Fruit fly (Drosophila melanogaster) S2 (cell line): Measurements from ENCODE around the gene dop.

ENCODE experiments used
- CG8478 ChIP-seq: fragments of >200 bp; optimal IDR thresholded peaks from 2 replicates; lab custom pipeline; 2018
- CTCF ChIP-seq, 2 experiments: fragments of >200 bp; optimal IDR thresholded peaks; 2 replicates each; lab custom pipeline; 2018

dop gene

DNA sequence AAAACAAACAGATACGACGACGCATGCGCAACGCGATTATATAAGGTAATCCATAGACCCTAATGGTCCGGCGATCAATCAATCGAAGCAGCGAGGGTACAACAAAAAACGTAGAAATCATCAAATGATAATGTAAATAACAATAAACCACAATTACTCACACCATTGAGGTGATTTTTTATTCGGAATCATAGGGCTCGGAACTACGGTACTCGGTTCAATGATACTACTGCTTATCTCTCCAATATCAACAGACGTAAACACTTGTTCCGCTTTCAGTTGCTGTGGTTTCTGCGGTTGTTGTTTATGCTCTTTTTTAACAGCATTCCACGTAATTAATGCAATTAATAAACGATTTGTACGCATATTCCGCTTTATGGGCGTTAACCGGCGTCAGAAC is 32.1 kb downstream of the dop start:
- TF ChIP-seq CTCF (optimal IDR thresholded peaks at IDR 0.05; lab: Kevin White, UChicago) (no peak), CG8478 (lab: Kevin White, UChicago) (no peak)

- TF ChIP-seq CTCF (optimal IDR thresholded peaks at IDR 0.05; lab: Kevin White, UChicago) (no peak), CG8478 (lab: Kevin White, UChicago) (no peak)
These were observed 33.4 kb downstream of the dop start for dm6 chr3L:15599190-15599589.

DNA sequence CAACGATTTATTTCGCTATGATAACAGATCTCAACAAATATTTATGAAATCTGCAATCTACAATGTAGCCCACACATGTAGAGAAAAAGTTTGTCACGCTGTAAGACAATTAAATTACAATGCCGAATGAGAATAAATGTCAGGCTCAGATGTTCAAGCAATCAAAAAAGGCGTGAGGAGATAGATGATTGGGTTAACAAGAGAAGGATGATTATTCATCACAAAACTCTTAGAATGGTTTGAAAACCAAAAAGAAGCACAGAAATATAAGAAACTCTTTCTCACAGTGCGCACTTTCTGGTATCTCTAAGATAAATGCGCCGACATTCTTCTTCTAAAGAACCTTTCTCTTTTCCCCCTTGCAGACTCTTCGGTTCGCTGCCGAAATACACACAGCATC is 34.2 kb downstream of the dop start:
- TF ChIP-seq CG8478 (lab: Kevin White, UChicago), result no peak
- TF ChIP-seq CTCF (optimal IDR thresholded peaks at IDR 0.05; lab: Kevin White, UChicago), result no peak

dm6 chr3L:15604979-15605378 is 39.2 kb downstream of the dop start:
- TF ChIP-seq CTCF (optimal IDR thresholded peaks at IDR 0.05; lab: Kevin White, UChicago), result no peak
- TF ChIP-seq CG8478 (lab: Kevin White, UChicago), result no peak

DNA sequence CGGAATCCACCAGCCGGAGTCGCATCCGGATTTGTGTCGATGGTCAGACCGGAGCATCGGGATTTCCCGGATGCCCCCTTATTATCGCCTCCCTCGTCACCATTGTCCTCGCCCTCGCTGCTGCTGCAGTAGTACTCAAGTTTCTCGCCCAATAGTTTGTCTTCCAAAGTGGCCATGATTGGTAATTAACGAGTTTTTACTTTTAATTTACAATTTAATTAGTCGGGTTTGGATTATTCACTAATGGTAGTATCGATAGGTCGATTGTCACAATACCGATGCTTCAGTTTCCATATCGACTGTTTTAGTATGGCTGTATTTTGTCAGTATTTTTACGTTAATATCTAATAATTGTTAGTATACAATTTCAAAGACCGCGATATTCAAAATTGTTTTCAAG is 44.3 kb downstream of the dop start, which contains the start of gene CG7650:
Gene CG7650 (minus strand): TSS at position 278 of the 400 bp plus-strand sequence.
- no peak for TF ChIP-seq CG8478 (lab: Kevin White, UChicago)
- no peak for TF ChIP-seq CTCF (optimal IDR thresholded peaks at IDR 0.05; lab: Kevin White, UChicago)

dm6 chr3L:15612728-15613127 is 46.9 kb downstream of the dop start, which contains the start of gene CG13449:
Gene CG13449 (minus strand): TSS chr3L:15612828.
- TF ChIP-seq CG8478 (lab: Kevin White, UChicago), result no peak
- TF ChIP-seq CTCF (optimal IDR thresholded peaks at IDR 0.05; lab: Kevin White, UChicago), result no peak

- TF ChIP-seq CTCF (optimal IDR thresholded peaks at IDR 0.05; lab: Kevin White, UChicago) (no peak), CG8478 (lab: Kevin White, UChicago) (no peak)
These were observed 50.7 kb downstream of the dop start for dm6 chr3L:15616490-15616889.

dm6 chr3L:15616900-15617299 is 51.1 kb downstream of the dop start:
- no peak for TF ChIP-seq CG8478 (lab: Kevin White, UChicago)
- TF ChIP-seq CTCF (optimal IDR thresholded peaks at IDR 0.05; lab: Kevin White, UChicago), result no peak

dm6 chr3L:15619626-15620247 is 53.9 kb downstream of the dop start, which contains the start of gene Phs:
Gene Phs (plus strand): TSS chr3L:15619901.
- TF ChIP-seq CG8478 (lab: Kevin White, UChicago) (no peak), CTCF (optimal IDR thresholded peaks at IDR 0.05; lab: Kevin White, UChicago) (peak in 1 of 2 experiments; percentile 11)

DNA sequence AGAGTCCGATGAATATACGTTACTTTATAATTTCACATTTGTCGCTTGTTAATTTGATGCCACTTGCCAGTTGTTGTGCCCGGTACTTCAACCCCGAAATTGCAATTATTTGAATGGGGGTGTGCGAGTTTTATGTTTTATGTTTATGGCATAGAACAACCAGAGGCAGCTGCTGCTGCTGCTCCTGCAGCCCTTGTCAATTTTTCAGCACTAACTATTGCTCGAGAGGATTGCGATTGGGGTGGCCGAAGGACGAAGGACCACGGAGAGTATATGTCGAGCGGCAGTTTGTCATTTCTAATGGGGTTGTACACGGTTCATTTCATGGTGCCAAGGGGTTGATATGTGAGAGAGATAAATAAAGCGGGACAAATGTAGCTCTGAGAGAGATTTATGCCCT is 58.3 kb downstream of the dop start:
- no peak for TF ChIP-seq CTCF (optimal IDR thresholded peaks at IDR 0.05; lab: Kevin White, UChicago)
- no peak for TF ChIP-seq CG8478 (lab: Kevin White, UChicago)

DNA sequence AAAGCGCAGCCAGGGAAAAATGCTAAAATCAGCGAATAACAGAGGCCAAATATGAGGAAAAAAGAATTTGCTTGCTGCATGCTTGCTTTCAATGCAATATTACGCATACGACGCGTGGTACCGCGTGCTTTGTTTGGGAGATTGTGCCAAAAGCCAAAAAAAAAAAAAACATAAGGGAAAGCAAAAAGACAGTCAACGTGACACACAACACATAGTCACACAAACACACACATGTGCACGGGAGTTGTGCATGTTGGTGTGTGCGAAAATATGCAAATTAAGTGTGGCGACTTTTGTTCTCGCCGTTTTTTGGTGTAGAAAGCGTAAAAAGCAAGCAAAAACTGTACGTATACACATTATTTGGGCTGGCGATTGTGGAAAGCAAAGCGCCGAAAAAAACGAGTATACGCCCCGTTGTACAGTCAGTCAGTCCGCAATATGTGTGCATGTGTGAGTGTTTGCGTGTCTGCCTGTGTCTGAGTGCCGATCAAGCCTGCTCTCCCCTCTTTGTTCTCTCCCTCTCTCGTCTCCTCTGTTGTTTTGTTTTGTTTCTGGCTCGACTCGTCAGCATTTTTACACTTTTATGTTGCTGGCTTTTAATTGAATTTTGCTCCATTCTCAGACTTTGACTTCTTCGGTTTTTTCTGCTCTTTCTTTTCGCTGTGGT is 59.3 kb downstream of the dop start:
- TF ChIP-seq CTCF (optimal IDR thresholded peaks at IDR 0.05; lab: Kevin White, UChicago), result no peak
- TF ChIP-seq CG8478 (lab: Kevin White, UChicago), result no peak
